Worm (Caenorhabditis elegans) whole organism, L3 larva: Measurements from ENCODE around the gene srh-83.

ENCODE experiments used
- R02D3.7 ChIP-seq: fragments of 150-350 bp; optimal IDR thresholded peaks from 2 replicates; lab custom pipeline; 2014; ENCODE audit warnings: missing biosample characterization, missing genetic modification characterization
- ZK546.5 ChIP-seq: sonication (generic microtip); optimal IDR thresholded peaks from 2 replicates; lab custom pipeline; 2017; ENCODE audit warnings: missing biosample characterization, missing genetic modification characterization
- aly-2 ChIP-seq: fragments of 150-350 bp; optimal IDR thresholded peaks from 2 replicates; lab custom pipeline; 2014; ENCODE audit warnings: missing biosample characterization, missing genetic modification characterization
- ama-1 ChIP-seq: fragments of 150-350 bp; optimal IDR thresholded peaks from 2 replicates; lab custom pipeline; 2018
- ceh-28 ChIP-seq: fragments of 150-350 bp; optimal IDR thresholded peaks from 2 replicates; lab custom pipeline; 2014; ENCODE audit warnings: missing biosample characterization, missing genetic modification reagents, missing genetic modification characterization
- ceh-9 ChIP-seq: sonication (generic microtip); optimal IDR thresholded peaks from 2 replicates; lab custom pipeline; 2018; ENCODE audit warnings: missing biosample characterization, missing genetic modification characterization
- daf-12 ChIP-seq: fragments of 150-350 bp; optimal IDR thresholded peaks from 2 replicates; lab custom pipeline; 2014; ENCODE audit warnings: missing biosample characterization, missing genetic modification reagents, missing genetic modification characterization
- egl-27 ChIP-seq: sonication (generic microtip); optimal IDR thresholded peaks from 4 replicates; lab custom pipeline; 2017; ENCODE audit warnings: missing biosample characterization, missing genetic modification reagents, missing genetic modification characterization
- egl-5 ChIP-seq: fragments of 150-350 bp; optimal IDR thresholded peaks from 2 replicates; lab custom pipeline; 2017; ENCODE audit warnings: missing biosample characterization, missing genetic modification reagents, missing genetic modification characterization, inconsistent platforms
- elt-1 ChIP-seq: fragments of 150-350 bp; optimal IDR thresholded peaks from 2 replicates; lab custom pipeline; 2014; ENCODE audit warnings: missing biosample characterization, missing genetic modification characterization
- eor-1 ChIP-seq, 2 experiments: fragments of 150-350 bp; optimal IDR thresholded peaks; 2 replicates each; lab custom pipeline; 2014 to 2018; ENCODE audit warnings: missing biosample characterization in 2 of 2, missing genetic modification characterization in 2 of 2
- fkh-10 ChIP-seq: sonication (generic microtip); optimal IDR thresholded peaks from 2 replicates; lab custom pipeline; 2017; ENCODE audit warnings: missing biosample characterization, missing genetic modification reagents, missing genetic modification characterization
- fkh-2 ChIP-seq: fragments of 150-350 bp; optimal IDR thresholded peaks from 2 replicates; lab custom pipeline; 2014; ENCODE audit warnings: missing biosample characterization, missing genetic modification reagents, missing genetic modification characterization
- fos-1 ChIP-seq: fragments of 150-350 bp; optimal IDR thresholded peaks from 2 replicates; lab custom pipeline; 2014; ENCODE audit warnings: missing biosample characterization, missing genetic modification characterization
- hmg-11 ChIP-seq: sonication (generic microtip); optimal IDR thresholded peaks from 2 replicates; lab custom pipeline; 2016; ENCODE audit warnings: missing genetic modification characterization, missing compliant biosample characterization
- jun-1 ChIP-seq: fragments of 150-350 bp; optimal IDR thresholded peaks from 2 replicates; lab custom pipeline; 2014; ENCODE audit warnings: missing biosample characterization, missing genetic modification reagents, missing genetic modification characterization
- lin-15B ChIP-seq: fragments of 150-350 bp; optimal IDR thresholded peaks from 2 replicates; lab custom pipeline; 2014; ENCODE audit warnings: missing biosample characterization, missing genetic modification characterization
- lsy-12 ChIP-seq: sonication (generic microtip); optimal IDR thresholded peaks from 2 replicates; lab custom pipeline; 2016; ENCODE audit warnings: mild to moderate bottlenecking, missing genetic modification characterization, missing compliant biosample characterization
- mdl-1 ChIP-seq: fragments of 150-350 bp; optimal IDR thresholded peaks from 2 replicates; lab custom pipeline; 2014; ENCODE audit warnings: missing biosample characterization, missing genetic modification characterization
- nfya-1 ChIP-seq: sonication (generic microtip); optimal IDR thresholded peaks from 2 replicates; lab custom pipeline; 2017; ENCODE audit warnings: missing genetic modification characterization, mild to moderate bottlenecking, missing compliant biosample characterization, antibody characterized with exemption, moderate library complexity; ENCODE audit not compliant: insufficient read depth
- nhr-11 ChIP-seq: fragments of 150-350 bp; optimal IDR thresholded peaks from 2 replicates; lab custom pipeline; 2014; ENCODE audit warnings: missing biosample characterization, missing genetic modification characterization
- nhr-12 ChIP-seq: fragments of 150-350 bp; optimal IDR thresholded peaks from 2 replicates; lab custom pipeline; 2014; ENCODE audit warnings: missing biosample characterization, missing genetic modification characterization
- nhr-23 ChIP-seq: fragments of 150-350 bp; optimal IDR thresholded peaks from 2 replicates; lab custom pipeline; 2014; ENCODE audit warnings: missing biosample characterization, missing genetic modification reagents, missing genetic modification characterization
- nhr-237 ChIP-seq: fragments of 150-350 bp; optimal IDR thresholded peaks from 2 replicates; lab custom pipeline; 2014; ENCODE audit warnings: missing biosample characterization, missing genetic modification characterization
- nhr-25 ChIP-seq: sonication (generic microtip); optimal IDR thresholded peaks from 2 replicates; lab custom pipeline; 2017; ENCODE audit warnings: missing biosample characterization, missing genetic modification characterization
- nhr-43 ChIP-seq: sonication (generic microtip); optimal IDR thresholded peaks from 2 replicates; lab custom pipeline; 2016; ENCODE audit warnings: mild to moderate bottlenecking, missing genetic modification characterization, missing compliant biosample characterization; ENCODE audit not compliant: poor library complexity, severe bottlenecking
- nhr-67 ChIP-seq: fragments of 150-350 bp; optimal IDR thresholded peaks from 2 replicates; lab custom pipeline; 2014; ENCODE audit warnings: missing biosample characterization, missing genetic modification characterization
- nhr-76 ChIP-seq: fragments of 150-350 bp; sonication (generic microtip); optimal IDR thresholded peaks from 5 replicates; lab custom pipeline; 2014; ENCODE audit warnings: missing biosample characterization, missing genetic modification characterization
- nhr-77 ChIP-seq: fragments of 150-350 bp; optimal IDR thresholded peaks from 2 replicates; lab custom pipeline; 2014; ENCODE audit warnings: missing biosample characterization, missing genetic modification characterization
- pha-4 ChIP-seq: fragments of 150-350 bp; optimal IDR thresholded peaks from 2 replicates; lab custom pipeline; 2014; ENCODE audit warnings: missing biosample characterization, missing genetic modification reagents, missing genetic modification characterization
- pqm-1 ChIP-seq: fragments of 150-350 bp; optimal IDR thresholded peaks from 2 replicates; lab custom pipeline; 2017; ENCODE audit warnings: missing biosample characterization, missing genetic modification characterization, inconsistent platforms
- skn-1 ChIP-seq: fragments of 150-350 bp; optimal IDR thresholded peaks from 2 replicates; lab custom pipeline; 2014; ENCODE audit warnings: missing biosample characterization, missing genetic modification characterization
- snpc-4 ChIP-seq: fragments of 150-350 bp; optimal IDR thresholded peaks from 2 replicates; lab custom pipeline; 2014; ENCODE audit warnings: missing biosample characterization, missing genetic modification characterization
- tbx-2 ChIP-seq: sonication (generic microtip); optimal IDR thresholded peaks from 2 replicates; lab custom pipeline; 2016; ENCODE audit warnings: mild to moderate bottlenecking, missing genetic modification characterization, missing compliant biosample characterization
- unc-39 ChIP-seq: sonication (generic microtip); optimal IDR thresholded peaks from 4 replicates; lab custom pipeline; 2017; ENCODE audit warnings: missing biosample characterization, missing genetic modification characterization
- zag-1 ChIP-seq: fragments of 150-350 bp; optimal IDR thresholded peaks from 2 replicates; lab custom pipeline; 2014; ENCODE audit warnings: missing biosample characterization, missing genetic modification characterization
- ztf-11 ChIP-seq: fragments of 150-350 bp; optimal IDR thresholded peaks from 2 replicates; lab custom pipeline; 2014; ENCODE audit warnings: missing biosample characterization, missing genetic modification characterization
- ztf-4 ChIP-seq: fragments of 150-350 bp; optimal IDR thresholded peaks from 2 replicates; lab custom pipeline; 2014; ENCODE audit warnings: missing biosample characterization, missing genetic modification characterization

The srh-83 gene

ce11 chrV:7123979-7124378, 40.3 kb upstream of the srh-83 start:
- TF ChIP-seq nhr-12 (tag; lab: Kevin White, UChicago) (no peak), fos-1 (no peak), nhr-23 (tag; lab: Kevin White, UChicago) (no peak), unc-39 (no peak), skn-1 (tag; lab: Kevin White, UChicago) (no peak), mdl-1 (tag; lab: Kevin White, UChicago) (no peak), lsy-12 (tag; lab: Kevin White, UChicago) (no peak), ama-1 (lab: Kevin White, UChicago) (no peak), egl-27 (tag; lab: Kevin White, UChicago) (no peak), jun-1 (no peak), pqm-1 (tag; lab: Kevin White, UChicago) (no peak), elt-1 (tag; lab: Kevin White, UChicago) (no peak), nhr-25 (tag; lab: Kevin White, UChicago) (no peak), snpc-4 (tag; lab: Kevin White, UChicago) (no peak), nhr-67 (tag; lab: Kevin White, UChicago) (no peak), aly-2 (tag; lab: Kevin White, UChicago) (no peak), eor-1 (tag; optimal IDR thresholded peaks at IDR 0.05; lab: Kevin White, UChicago) (no peak), pha-4 (tag; lab: Kevin White, UChicago) (no peak), egl-5 (tag; lab: Kevin White, UChicago) (no peak)

- TF ChIP-seq skn-1 (tag; lab: Kevin White, UChicago) (no peak), lin-15B (tag; lab: Kevin White, UChicago) (no peak), egl-5 (tag; lab: Kevin White, UChicago) (no peak), nhr-76 (no peak), nhr-237 (tag; lab: Kevin White, UChicago) (no peak), fos-1 (no peak)
- TF ChIP-seq, all 47 proteins: peak for 0
Measured at ce11 chrV:7129460-7129859, 34.9 kb upstream of the srh-83 start, which contains the start of gene T01C4.8. TSS of gene T01C4.8 (minus strand) at chrV:7129560.

ce11 chrV:7130974-7131373, 33.3 kb upstream of the srh-83 start, which contains the start of gene srx-36:
TSS of gene srx-36 (minus strand) at chrV:7131074.
- TF ChIP-seq ceh-28 (tag; lab: Kevin White, UChicago) (no peak), nhr-11 (tag; lab: Kevin White, UChicago) (no peak), ztf-4 (tag; lab: Kevin White, UChicago) (no peak), nfya-1 (tag; lab: Kevin White, UChicago) (no peak), eor-1 (tag; optimal IDR thresholded peaks at IDR 0.05; lab: Kevin White, UChicago) (no peak), nhr-25 (tag; lab: Kevin White, UChicago) (no peak), fkh-2 (tag; lab: Kevin White, UChicago) (no peak), hmg-11 (no peak), ceh-9 (no peak), lsy-12 (tag; lab: Kevin White, UChicago) (no peak), fos-1 (no peak), nhr-23 (tag; lab: Kevin White, UChicago) (no peak), nhr-237 (tag; lab: Kevin White, UChicago) (no peak), daf-12 (tag; lab: Kevin White, UChicago) (no peak), lin-15B (tag; lab: Kevin White, UChicago) (no peak)

- TF ChIP-seq nhr-67 (tag; lab: Kevin White, UChicago) (no peak), pqm-1 (tag; lab: Kevin White, UChicago) (no peak), skn-1 (tag; lab: Kevin White, UChicago) (no peak), aly-2 (tag; lab: Kevin White, UChicago) (no peak), nhr-43 (no peak), tbx-2 (tag; lab: Kevin White, UChicago) (no peak), ceh-9 (no peak), unc-39 (no peak), zag-1 (tag; lab: Kevin White, UChicago) (no peak), ztf-11 (tag; lab: Kevin White, UChicago) (no peak), fkh-10 (GFP tag; lab: Kevin White, UChicago) (no peak), ztf-4 (tag; lab: Kevin White, UChicago) (no peak), ceh-28 (tag; lab: Kevin White, UChicago) (no peak), R02D3.7 (tag; lab: Kevin White, UChicago) (no peak), fos-1 (no peak), elt-1 (tag; lab: Kevin White, UChicago) (no peak), egl-27 (tag; lab: Kevin White, UChicago) (no peak), nhr-77 (tag; lab: Kevin White, UChicago) (no peak), ZK546.5 (no peak)
Measured at ce11 chrV:7132248-7132647, 32.1 kb upstream of the srh-83 start, which contains the start of gene sre-10. TSS of gene sre-10 (plus strand) at chrV:7132548.
